Worm (Caenorhabditis elegans): ENCODE data around the gene F40F12.9.
A peak's percentile ranks its signal among the peaks of the same experiment; 100 is the strongest.

F40F12.9 gene

DNA sequence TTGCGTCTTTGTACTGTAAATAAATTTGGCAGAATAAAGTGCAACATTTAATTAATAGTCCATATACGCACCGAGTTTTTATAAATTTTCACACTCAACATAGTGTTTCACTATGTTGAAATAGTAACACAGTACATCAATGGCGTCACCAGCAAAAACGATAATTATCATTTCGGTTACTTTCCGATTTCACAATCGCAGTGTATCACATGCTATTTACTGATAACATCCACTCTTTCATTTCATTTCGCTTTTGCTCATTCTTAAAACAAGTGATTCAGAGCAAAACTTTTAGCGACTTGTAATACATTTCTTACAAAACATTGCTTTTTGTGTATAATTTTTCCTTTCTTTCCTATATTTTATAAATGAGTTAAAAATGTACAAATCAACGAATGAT lies 2.6 kb downstream of the F40F12.9 start, which contains the start of gene cbp-3:
Gene cbp-3, plus strand, starts transcription at position 272 of the 400 bp plus-strand sequence.
- no peak for TF ChIP-seq nhr-10 (tag; optimal IDR thresholded peaks at IDR 0.05)
- TF ChIP-seq sma-3 (GFP tag; optimal IDR thresholded peaks at IDR 0.05) = no peak
- TF ChIP-seq fos-1 (tag; optimal IDR thresholded peaks at IDR 0.05) = peak; percentile 90
- peak; percentile 1 for TF ChIP-seq crh-2 (tag; optimal IDR thresholded peaks at IDR 0.05)
- TF ChIP-seq nhr-129 (tag; optimal IDR thresholded peaks at IDR 0.05) = peak; percentile 5
- no peak for TF ChIP-seq nhr-25 (tag; optimal IDR thresholded peaks at IDR 0.05)

DNA sequence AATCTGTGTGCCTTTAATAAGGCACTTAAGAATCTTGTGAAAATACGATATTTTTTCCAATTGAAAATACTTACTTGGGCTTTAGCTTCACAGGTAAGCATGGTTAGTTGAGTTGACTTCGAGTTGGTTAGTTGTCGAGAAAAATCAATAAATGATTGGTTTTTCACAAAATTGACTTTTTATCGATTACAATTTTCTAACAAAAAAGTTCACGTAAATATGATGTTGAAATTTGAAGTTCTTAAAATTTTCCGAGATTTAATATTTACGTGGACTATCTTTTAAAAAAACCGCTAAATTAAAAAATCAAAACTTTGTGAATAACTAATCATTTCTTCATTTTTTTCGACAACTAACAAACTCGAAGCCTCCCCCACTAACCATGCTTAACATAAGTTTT lies 9.6 kb downstream of the F40F12.9 start, which contains the start of gene F40F12.3:
Gene F40F12.3, minus strand, starts transcription at position 101 of the 400 bp plus-strand sequence.
- TF ChIP-seq dmd-4 (tag; optimal IDR thresholded peaks at IDR 0.05) (no peak), nhr-77 (tag; optimal IDR thresholded peaks at IDR 0.05) (no peak), blmp-1 (tag; optimal IDR thresholded peaks at IDR 0.05; ENCODE audit: insufficient read depth) (no peak), zag-1 (tag; optimal IDR thresholded peaks at IDR 0.05) (no peak), ama-1 (optimal IDR thresholded peaks at IDR 0.05) (no peak), sma-3 (GFP tag; optimal IDR thresholded peaks at IDR 0.05) (no peak), crh-2 (tag; optimal IDR thresholded peaks at IDR 0.05) (no peak), unc-55 (GFP tag; optimal IDR thresholded peaks at IDR 0.05) (no peak), lin-39 (tag; optimal IDR thresholded peaks at IDR 0.05) (no peak), F13H6.1 (tag; optimal IDR thresholded peaks at IDR 0.05) (no peak), ceh-16 (tag; optimal IDR thresholded peaks at IDR 0.05) (no peak), C34F6.9 (tag; optimal IDR thresholded peaks at IDR 0.05) (no peak), ZK546.5 (tag; optimal IDR thresholded peaks at IDR 0.05) (no peak), ztf-4 (tag; optimal IDR thresholded peaks at IDR 0.05) (no peak), nhr-129 (tag; optimal IDR thresholded peaks at IDR 0.05) (no peak), nhr-21 (tag; optimal IDR thresholded peaks at IDR 0.05) (no peak)

DNA sequence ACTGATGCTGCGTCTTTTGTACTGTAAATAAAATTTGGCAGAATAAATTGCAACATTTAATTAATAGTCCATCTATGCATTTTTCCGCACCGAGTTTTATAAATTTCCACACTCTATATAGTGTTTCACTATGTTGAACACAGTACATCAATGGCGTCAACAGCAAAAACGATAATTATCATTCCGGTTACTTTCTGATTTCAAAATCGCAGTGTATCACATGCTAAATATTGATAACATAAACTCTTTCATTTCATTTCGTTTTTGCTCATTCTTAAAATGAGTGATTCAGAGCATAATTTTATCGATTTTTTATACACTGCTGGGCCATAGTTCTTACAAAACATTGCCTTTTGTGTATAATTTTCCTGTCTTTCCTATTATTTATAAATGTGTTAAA lies 11.2 kb downstream of the F40F12.9 start:
- peak; percentile 17 for TF ChIP-seq gmeb-1 (tag; optimal IDR thresholded peaks at IDR 0.05)
- no peak for TF ChIP-seq zag-1 (tag; optimal IDR thresholded peaks at IDR 0.05)
- TF ChIP-seq nhr-129 (tag; optimal IDR thresholded peaks at IDR 0.05) = no peak
- peak; percentile 66 for TF ChIP-seq fos-1 (tag; optimal IDR thresholded peaks at IDR 0.05)
- TF ChIP-seq nhr-11 (tag; optimal IDR thresholded peaks at IDR 0.05) = no peak

DNA sequence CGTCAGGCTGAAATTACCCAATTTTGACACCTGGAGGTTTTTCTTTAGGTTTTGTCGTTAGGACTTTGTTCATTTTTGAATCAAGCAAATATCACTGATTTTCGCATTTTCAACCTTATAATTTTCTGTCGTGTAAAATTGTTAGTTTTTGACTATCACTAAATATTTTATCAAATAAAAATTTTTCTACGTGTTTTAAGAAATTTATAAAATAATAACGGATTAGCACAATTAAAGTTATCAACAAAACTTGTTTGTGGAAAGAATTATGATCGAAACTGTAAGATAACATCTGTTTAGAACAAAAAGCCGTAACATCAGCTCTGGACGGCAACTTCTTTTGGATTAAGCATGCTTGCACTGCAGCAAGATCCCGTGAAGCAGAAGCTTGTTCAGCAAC lies 11.7 kb downstream of the F40F12.9 start, which contains the start of gene cbp-2:
Gene cbp-2, plus strand, starts transcription at position 301 of the 400 bp plus-strand sequence.
- TF ChIP-seq alr-1 (tag; optimal IDR thresholded peaks at IDR 0.05) = no peak

DNA sequence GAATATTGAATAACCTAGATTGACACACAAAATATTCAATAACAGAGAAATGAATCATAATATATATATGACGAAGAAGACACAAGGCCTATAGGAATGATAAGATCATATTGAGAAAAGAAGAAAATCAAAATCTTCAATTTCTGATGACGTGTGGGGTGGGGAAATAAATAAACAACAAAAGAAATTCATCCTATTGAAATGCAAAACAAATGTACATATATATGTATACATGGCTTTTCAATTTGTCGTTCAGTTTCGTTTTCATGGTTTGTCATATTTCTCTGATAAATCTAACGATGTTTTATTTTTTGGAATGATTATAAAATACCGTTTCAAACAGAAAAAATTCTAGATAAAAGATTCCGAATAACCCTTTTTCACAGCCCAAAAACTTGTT lies 15.5 kb downstream of the F40F12.9 start, which contains the start of gene ttr-3:
Gene ttr-3, minus strand, starts transcription at position 101 of the 400 bp plus-strand sequence.
- TF ChIP-seq sma-3 (GFP tag; optimal IDR thresholded peaks at IDR 0.05) (peak; percentile 1), nhr-129 (tag; optimal IDR thresholded peaks at IDR 0.05) (no peak)

DNA sequence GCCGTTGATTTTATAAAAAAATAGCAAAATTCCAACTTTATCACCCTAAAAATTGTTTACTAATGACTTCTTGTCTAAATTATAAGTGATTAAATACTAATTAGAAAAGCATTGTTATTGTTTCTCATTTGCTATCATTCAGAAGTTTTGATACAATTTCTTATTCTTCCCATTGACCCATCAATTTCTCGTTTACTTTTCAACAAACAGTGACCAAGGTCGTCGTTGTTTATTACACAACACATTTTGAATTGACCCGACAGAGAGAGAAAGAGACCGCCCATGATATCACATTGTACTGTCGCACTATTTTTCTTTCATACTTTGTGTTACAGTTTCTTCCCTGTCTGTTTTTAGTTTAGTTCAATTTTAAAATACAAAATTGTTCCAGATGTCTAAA lies 16.2 kb downstream of the F40F12.9 start, which contains the start of gene ttr-2:
Gene ttr-2, plus strand, starts transcription at position 392 of the 400 bp plus-strand sequence.
- TF ChIP-seq crh-2 (tag; optimal IDR thresholded peaks at IDR 0.05) (peak; percentile 27), fos-1 (tag; optimal IDR thresholded peaks at IDR 0.05) (peak; percentile 54), lin-11 (tag; optimal IDR thresholded peaks at IDR 0.05) (no peak), nhr-25 (tag; optimal IDR thresholded peaks at IDR 0.05) (peak; percentile 67)

DNA sequence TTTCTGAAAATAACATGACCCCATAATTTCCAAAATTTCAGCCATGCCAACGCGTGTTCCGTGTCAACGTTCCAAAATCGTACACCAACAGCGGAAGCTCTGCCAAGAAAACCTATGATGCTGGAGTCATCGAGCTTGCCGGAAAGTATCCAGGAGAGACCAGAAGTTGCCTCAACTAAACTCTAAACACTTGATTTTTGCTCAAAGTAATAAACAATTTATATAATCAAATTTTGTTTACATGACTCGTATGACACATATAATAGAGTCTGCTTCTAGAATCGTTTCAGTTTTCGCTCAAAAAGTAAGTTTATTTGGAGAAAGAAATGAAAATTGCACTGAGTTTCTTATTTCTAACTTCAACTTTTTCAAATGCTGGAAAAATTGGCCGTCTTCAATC lies 17.6 kb downstream of the F40F12.9 start, which contains the start of gene ttr-1:
Gene ttr-1, plus strand, starts transcription at position 301 of the 400 bp plus-strand sequence.
- TF ChIP-seq ztf-1 (GFP tag; conservative IDR thresholded peaks at IDR 0.05) = no peak
- no peak for TF ChIP-seq ama-1 (optimal IDR thresholded peaks at IDR 0.05)
- TF ChIP-seq ztf-11 (tag; optimal IDR thresholded peaks at IDR 0.05) = no peak
- TF ChIP-seq elt-1 (tag; optimal IDR thresholded peaks at IDR 0.05) = no peak
- TF ChIP-seq F13H6.1 (tag; optimal IDR thresholded peaks at IDR 0.05) = no peak
- no peak for TF ChIP-seq fos-1 (tag; optimal IDR thresholded peaks at IDR 0.05)
- no peak for TF ChIP-seq aly-2 (tag; optimal IDR thresholded peaks at IDR 0.05)
- no peak for TF ChIP-seq nhr-25 (tag; optimal IDR thresholded peaks at IDR 0.05)
- no peak for TF ChIP-seq sma-3 (GFP tag; optimal IDR thresholded peaks at IDR 0.05)
- TF ChIP-seq nhr-77 (tag; optimal IDR thresholded peaks at IDR 0.05) = no peak

DNA sequence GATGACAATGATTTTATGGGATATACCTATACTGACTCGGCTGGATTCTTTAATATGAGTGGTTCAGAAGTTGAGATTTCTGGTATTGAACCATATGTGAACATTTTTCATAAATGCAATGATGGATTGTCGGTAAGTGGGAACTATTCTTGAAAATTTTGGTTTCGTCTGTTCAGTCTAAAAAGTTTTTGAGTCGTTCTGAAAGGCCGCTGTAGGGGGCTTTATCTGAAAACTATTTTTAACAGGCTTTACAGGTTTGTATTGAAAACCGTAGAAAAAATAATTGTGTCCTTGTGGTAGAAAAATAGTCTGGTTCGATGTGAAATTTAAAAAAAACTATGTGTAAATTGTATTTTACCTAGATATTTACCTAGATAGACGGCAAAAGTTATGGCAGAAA lies 18.4 kb downstream of the F40F12.9 start:
- no peak for TF ChIP-seq peb-1 (tag; optimal IDR thresholded peaks at IDR 0.05)
- no peak for TF ChIP-seq ztf-1 (GFP tag; conservative IDR thresholded peaks at IDR 0.05)
- TF ChIP-seq lin-13 (GFP tag; optimal IDR thresholded peaks at IDR 0.05) = no peak
- no peak for TF ChIP-seq blmp-1 (tag; optimal IDR thresholded peaks at IDR 0.05; ENCODE audit: insufficient read depth)
- TF ChIP-seq ztf-4 (tag; optimal IDR thresholded peaks at IDR 0.05) = no peak
- no peak for TF ChIP-seq C34F6.9 (tag; optimal IDR thresholded peaks at IDR 0.05)
- no peak for TF ChIP-seq elt-1 (tag; optimal IDR thresholded peaks at IDR 0.05)

Data from whole organism, L2 larva.